Fruit fly (Drosophila melanogaster): ENCODE results near the gene CG5199.
A peak's percentile ranks its signal among the peaks of the same experiment; 100 is the strongest.

CG5199 gene

DNA sequence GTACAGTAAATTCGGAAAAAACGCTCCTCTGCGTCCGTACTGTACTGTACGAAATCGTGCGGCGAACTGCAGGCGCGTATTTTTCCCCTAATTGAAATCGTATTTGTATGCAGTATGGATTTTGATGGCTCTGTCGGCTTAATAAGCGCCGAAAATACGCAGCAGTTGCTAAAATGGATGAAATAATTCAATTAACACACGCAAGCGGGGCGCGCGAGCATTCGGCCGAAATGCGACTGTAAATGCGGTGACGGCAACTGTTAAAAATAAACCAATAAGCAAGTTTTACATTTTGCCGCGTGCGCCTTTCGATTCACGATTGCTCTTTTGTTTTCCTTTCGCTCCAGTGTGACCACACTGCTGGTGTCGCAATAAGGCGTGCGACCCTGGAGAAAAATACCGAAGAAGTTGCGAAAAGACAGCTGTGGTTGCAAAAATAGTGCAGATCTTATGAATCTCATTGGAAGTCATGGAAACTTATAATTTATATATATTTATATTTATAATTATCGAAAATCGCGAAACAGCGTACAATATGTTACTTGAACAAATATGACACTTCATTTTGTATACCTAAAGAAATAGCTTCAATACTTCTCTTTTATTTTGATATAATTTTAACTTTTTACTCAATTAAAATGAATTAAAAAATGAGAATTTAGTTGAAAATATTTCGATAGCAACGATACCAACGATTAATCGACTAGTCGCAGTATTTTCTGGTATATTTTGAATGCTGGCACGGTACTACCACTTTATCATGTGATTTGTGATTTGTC is 20.5 kb upstream of the CG5199 start, which contains the start of the genes CG32428 and CG5969 (continued):
- peak; percentile 52; the same call in 2 of the 3 replicates for TF ChIP-seq CG7357 (GFP tag; IDR thresholded peaks at IDR 0.05)
- no peak for TF ChIP-seq Myb (GFP tag; optimal IDR thresholded peaks at IDR 0.05)
- TF ChIP-seq C15 (GFP tag; IDR thresholded peaks at IDR 0.05) = no peak
- peak; percentile 27 for TF ChIP-seq Chrac-16 (GFP tag; optimal IDR thresholded peaks at IDR 0.05)
- no peak for TF ChIP-seq CG15073 (GFP tag; optimal IDR thresholded peaks at IDR 0.05)
- no peak for TF ChIP-seq Oaz (GFP tag; IDR thresholded peaks at IDR 0.05)
- no peak for TF ChIP-seq CG34422 (GFP tag; IDR thresholded peaks at IDR 0.05)
- no peak for TF ChIP-seq crc (GFP tag; optimal IDR thresholded peaks at IDR 0.05)
- peak; percentile 80; the same call in 2 of the 3 replicates for TF ChIP-seq CG17361 (GFP tag; IDR thresholded peaks at IDR 0.05)
- TF ChIP-seq CG10431 (GFP tag; optimal IDR thresholded peaks at IDR 0.05) = no peak
- peak; percentile 1 for TF ChIP-seq kay (GFP tag; optimal IDR thresholded peaks at IDR 0.05)
- TF ChIP-seq Hr78 (GFP tag; optimal IDR thresholded peaks at IDR 0.05) = no peak
- TF ChIP-seq sima (GFP tag; optimal IDR thresholded peaks at IDR 0.05) = no peak
- TF ChIP-seq CG8944 (GFP tag; optimal IDR thresholded peaks at IDR 0.05) = no peak
- no peak for TF ChIP-seq Doc2 (GFP tag; IDR thresholded peaks at IDR 0.05)
- peak; percentile 41; the same call in 1 of the 2 replicates for TF ChIP-seq CG11085 (GFP tag; IDR thresholded peaks at IDR 0.05)
- peak; percentile 38 for TF ChIP-seq tap (tag; optimal IDR thresholded peaks at IDR 0.05)
- TF ChIP-seq YL-1 (GFP tag; optimal IDR thresholded peaks at IDR 0.05) = peak; percentile 44
- peak; percentile 9; the same call in 1 of the 2 replicates for TF ChIP-seq GATAe (GFP tag; conservative IDR thresholded peaks at IDR 0.05)
- TF ChIP-seq CG12236 (GFP tag; optimal IDR thresholded peaks at IDR 0.05) = no peak
- TF ChIP-seq CG18619 (GFP tag; optimal IDR thresholded peaks at IDR 0.05) = peak; percentile 58
- TF ChIP-seq CG11504 (tag; optimal IDR thresholded peaks at IDR 0.05) = peak; percentile 84
- no peak for TF ChIP-seq tll (GFP tag; optimal IDR thresholded peaks at IDR 0.05)
- no peak for TF ChIP-seq CG6175 (GFP tag; IDR thresholded peaks at IDR 0.05)
- TF ChIP-seq CG1529 (GFP tag; optimal IDR thresholded peaks at IDR 0.05) = no peak
- TF ChIP-seq CG32772 (GFP tag; IDR thresholded peaks at IDR 0.05) = peak; percentile 49; the same call in 1 of the 2 replicates
- TF ChIP-seq nerfin-1 (tag; optimal IDR thresholded peaks at IDR 0.05) = peak; percentile 20
- TF ChIP-seq CG8388 (GFP tag; optimal IDR thresholded peaks at IDR 0.05) = peak; percentile 21
- no peak for TF ChIP-seq zen2 (GFP tag; IDR thresholded peaks at IDR 0.05; ENCODE audit: partially characterized antibody)
- TF ChIP-seq wdn (GFP tag; IDR thresholded peaks at IDR 0.05) = 0 out of 2 replicates have a peak, but pooled peaks have one; percentile 43
- no peak for TF ChIP-seq Optix (GFP tag; IDR thresholded peaks at IDR 0.05)
- TF ChIP-seq Abd-B (GFP tag; optimal IDR thresholded peaks at IDR 0.05) = peak; percentile 65
- peak; percentile 75 for TF ChIP-seq gfzf (GFP tag; optimal IDR thresholded peaks at IDR 0.05)
- TF ChIP-seq CG6272 (GFP tag; IDR thresholded peaks at IDR 0.05) = 0 out of 2 replicates have a peak, but pooled peaks have one; percentile 24
- TF ChIP-seq CG10654 (GFP tag; optimal IDR thresholded peaks at IDR 0.05) = no peak
- peak; percentile 51 for TF ChIP-seq Sox102F (GFP tag; optimal IDR thresholded peaks at IDR 0.05)
- peak; percentile 28 for TF ChIP-seq CG12155 (GFP tag; optimal IDR thresholded peaks at IDR 0.05)
- peak; percentile 80 for TF ChIP-seq ftz-f1 (GFP tag; optimal IDR thresholded peaks at IDR 0.05)
- no peak; the same call in 1 of the 2 replicates for TF ChIP-seq ssp (GFP tag; IDR thresholded peaks at IDR 0.05)
- TF ChIP-seq CG12104 (GFP tag; optimal IDR thresholded peaks at IDR 0.05) = peak; percentile 55
- no peak for TF ChIP-seq grn (GFP tag; optimal IDR thresholded peaks at IDR 0.05)
- peak; percentile 83 for TF ChIP-seq Hmr (GFP tag; optimal IDR thresholded peaks at IDR 0.05)
- TF ChIP-seq zen (tag; optimal IDR thresholded peaks at IDR 0.05) = peak; percentile 8
- TF ChIP-seq ATbp (GFP tag; optimal IDR thresholded peaks at IDR 0.05) = no peak
- TF ChIP-seq CG10147 (GFP tag; optimal IDR thresholded peaks at IDR 0.05) = peak; percentile 65
- no peak for TF ChIP-seq Sry-β (GFP tag; optimal IDR thresholded peaks at IDR 0.05)
- peak; percentile 45 for TF ChIP-seq CG7556 (GFP tag; optimal IDR thresholded peaks at IDR 0.05)
- no peak for TF ChIP-seq CG14860 (GFP tag; IDR thresholded peaks at IDR 0.05; ENCODE audit: partially characterized antibody)
- no peak for TF ChIP-seq bowl (GFP tag; IDR thresholded peaks at IDR 0.05)
